Worm (Caenorhabditis elegans) whole organism, L4 larva: ENCODE results near the gene F54C8.7.

ENCODE experiments used
- R02D3.7 ChIP-seq: fragments of 150-350 bp; sonication (generic microtip); optimal IDR thresholded peaks from 3 replicates; lab custom pipeline; 2014; ENCODE audit warnings: missing biosample characterization, missing genetic modification characterization
- ZK337.2 ChIP-seq: fragments of 200-800 bp; sonication (Bioruptor generic); IDR thresholded peaks from 2 replicates; pipeline ENCODE4 v1.3.6; 2022; ENCODE audit warnings: missing genetic modification reagents, missing genetic modification characterization, missing compliant biosample characterization
- aha-1 ChIP-seq: fragments of 150-350 bp; peaks from one replicate; lab custom pipeline; 2014; ENCODE audit warnings: missing biosample characterization, missing genetic modification characterization
- arid-1 ChIP-seq: fragments of 200-800 bp; sonication (Bioruptor generic); conservative IDR thresholded peaks from 2 replicates; pipeline ENCODE4 v1.3.6; 2022; ENCODE audit warnings: missing genetic modification reagents, missing genetic modification characterization, missing compliant biosample characterization
- ceh-20 ChIP-seq: fragments of 200-800 bp; sonication (Bioruptor generic); IDR thresholded peaks from 2 replicates; pipeline ENCODE4 v1.3.6; 2022; ENCODE audit warnings: missing genetic modification reagents, missing genetic modification characterization, missing compliant biosample characterization
- cey-2 ChIP-seq: sonication (generic microtip); optimal IDR thresholded peaks from 3 replicates; lab custom pipeline; 2017; ENCODE audit warnings: missing genetic modification characterization, mild to moderate bottlenecking, missing compliant biosample characterization, antibody characterized with exemption, borderline replicate concordance; ENCODE audit not compliant: insufficient read depth
- daf-12 ChIP-seq: fragments of 150-350 bp; optimal IDR thresholded peaks from 2 replicates; lab custom pipeline; 2014; ENCODE audit warnings: missing biosample characterization, missing genetic modification reagents, missing genetic modification characterization
- daf-16 ChIP-seq, 3 experiments: sonication (generic microtip); optimal IDR thresholded peaks; 2 replicates each; lab custom pipeline; 2016 to 2017; ENCODE audit warnings: missing genetic modification characterization in 3 of 3, missing genetic modification reagents in 3 of 3, mild to moderate bottlenecking in 2 of 3, missing compliant biosample characterization in 2 of 3, missing biosample characterization in 1 of 3, moderate library complexity in 1 of 3
- dmd-6 ChIP-seq: fragments of 200-800 bp; sonication (Bioruptor generic); IDR thresholded peaks from 2 replicates; pipeline ENCODE4 v1.3.6; 2022; ENCODE audit warnings: missing genetic modification reagents, missing genetic modification characterization, missing compliant biosample characterization
- dmd-8 ChIP-seq: fragments of 200-800 bp; sonication (Bioruptor generic); IDR thresholded peaks from 2 replicates; pipeline ENCODE4 v1.3.6; 2022; ENCODE audit warnings: missing genetic modification characterization, missing compliant biosample characterization
- dmd-9 ChIP-seq: fragments of 200-800 bp; sonication (Bioruptor generic); IDR thresholded peaks from 2 replicates; pipeline ENCODE4 v1.3.6; 2022; ENCODE audit warnings: missing genetic modification reagents, missing genetic modification characterization, missing compliant biosample characterization
- dpl-1 ChIP-seq: fragments of 150-350 bp; optimal IDR thresholded peaks from 2 replicates; lab custom pipeline; 2014; ENCODE audit warnings: missing biosample characterization, missing genetic modification reagents, missing genetic modification characterization
- dve-1 ChIP-seq: sonication (generic microtip); optimal IDR thresholded peaks from 2 replicates; lab custom pipeline; 2017; ENCODE audit warnings: antibody characterized with exemption, mild to moderate bottlenecking, missing genetic modification characterization, missing compliant biosample characterization; ENCODE audit not compliant: insufficient read depth
- egl-27 ChIP-seq: sonication (generic microtip); optimal IDR thresholded peaks from 3 replicates; lab custom pipeline; 2017; ENCODE audit warnings: missing biosample characterization, missing genetic modification reagents, missing genetic modification characterization
- egl-43 ChIP-seq: fragments of 200-800 bp; sonication (Bioruptor generic); IDR thresholded peaks from 2 replicates; pipeline ENCODE4 v1.3.6; 2022; ENCODE audit warnings: missing genetic modification reagents, missing genetic modification characterization, missing compliant biosample characterization
- hlh-11 ChIP-seq: fragments of 200-800 bp; sonication (Bioruptor generic); optimal IDR thresholded peaks from 2 replicates; lab custom pipeline; 2018; ENCODE audit warnings: mild to moderate bottlenecking, missing genetic modification characterization, missing compliant biosample characterization
- lin-13 ChIP-seq: fragments of 150-350 bp; optimal IDR thresholded peaks from 2 replicates; lab custom pipeline; 2014; ENCODE audit warnings: missing biosample characterization, missing genetic modification reagents, missing genetic modification characterization
- lin-29 ChIP-seq: fragments of 200-800 bp; sonication (Bioruptor generic); IDR thresholded peaks from 2 replicates; pipeline ENCODE4 v1.3.6; 2022; ENCODE audit warnings: missing genetic modification reagents, missing genetic modification characterization, missing compliant biosample characterization
- lsy-2 ChIP-seq, 2 experiments: fragments of 150-350 bp in 1 of 2; sonication (generic microtip) in 1 of 2; optimal IDR thresholded peaks; 2 replicates each; lab custom pipeline; 2014 to 2017; ENCODE audit warnings: missing biosample characterization in 2 of 2, missing genetic modification characterization in 2 of 2
- madf-9 ChIP-seq: fragments of 200-800 bp; sonication (Bioruptor generic); conservative IDR thresholded peaks from 2 replicates; pipeline ENCODE4 v1.3.6; 2022; ENCODE audit warnings: missing genetic modification reagents, missing genetic modification characterization, missing compliant biosample characterization
- mep-1 ChIP-seq: fragments of 150-350 bp; sonication (generic microtip); optimal IDR thresholded peaks from 3 replicates; lab custom pipeline; 2014; ENCODE audit warnings: missing biosample characterization, missing genetic modification characterization
- mes-2 ChIP-seq: sonication (generic microtip); optimal IDR thresholded peaks from 2 replicates; lab custom pipeline; 2016; ENCODE audit warnings: missing genotype, mild to moderate bottlenecking, missing genetic modification characterization, missing compliant biosample characterization; ENCODE audit not compliant: poor library complexity, severe bottlenecking
- mxl-3 ChIP-seq: fragments of 200-800 bp; sonication (Bioruptor generic); optimal IDR thresholded peaks from 2 replicates; lab custom pipeline; 2018; ENCODE audit warnings: mild to moderate bottlenecking, missing genetic modification characterization, missing compliant biosample characterization
- nhr-11 ChIP-seq: fragments of 150-350 bp; optimal IDR thresholded peaks from 2 replicates; lab custom pipeline; 2014; ENCODE audit warnings: missing biosample characterization, missing genetic modification characterization
- nhr-48 ChIP-seq: sonication (generic microtip); optimal IDR thresholded peaks from 2 replicates; lab custom pipeline; 2016; ENCODE audit warnings: mild to moderate bottlenecking, missing genetic modification characterization, missing compliant biosample characterization
- nhr-6 ChIP-seq: fragments of 150-350 bp; optimal IDR thresholded peaks from 2 replicates; lab custom pipeline; 2014; ENCODE audit warnings: missing biosample characterization, missing genetic modification characterization
- nhr-76 ChIP-seq: fragments of 150-350 bp; optimal IDR thresholded peaks from 2 replicates; lab custom pipeline; 2014; ENCODE audit warnings: missing biosample characterization, missing genetic modification characterization
- pha-4 ChIP-seq, 2 experiments: fragments of 150-350 bp in 1 of 2; fragments of 200-800 bp in 1 of 2; sonication (Bioruptor generic) in 1 of 2; IDR thresholded peaks in 1 of 2; optimal IDR thresholded peaks in 1 of 2; 2 replicates each; pipeline versions ENCODE4 v1.3.6 to Lab custom; 2014 to 2022; ENCODE audit warnings: missing genetic modification characterization in 2 of 2, missing genetic modification reagents in 2 of 2, missing biosample characterization in 1 of 2, missing compliant biosample characterization in 1 of 2
- snpc-1.2 ChIP-seq: fragments of 200-800 bp; sonication (Bioruptor generic); IDR thresholded peaks from 2 replicates; pipeline ENCODE4 v1.3.6; 2022; ENCODE audit warnings: missing genetic modification reagents, missing genetic modification characterization, missing compliant biosample characterization
- tag-97 ChIP-seq: fragments of 200-800 bp; sonication (Bioruptor generic); IDR thresholded peaks from 2 replicates; pipeline ENCODE4 v1.3.6; 2022; ENCODE audit warnings: missing genetic modification characterization, missing compliant biosample characterization
- unc-130 ChIP-seq: sonication (generic microtip); optimal IDR thresholded peaks from 2 replicates; lab custom pipeline; 2016; ENCODE audit warnings: missing genetic modification reagents, missing genetic modification characterization, missing compliant biosample characterization
- unc-39 ChIP-seq: sonication (generic microtip); optimal IDR thresholded peaks from 2 replicates; lab custom pipeline; 2017; ENCODE audit warnings: missing biosample characterization, missing genetic modification characterization
- unc-62 ChIP-seq, 3 experiments: fragments of 150-350 bp in 1 of 3; sonication (generic microtip); optimal IDR thresholded peaks in 2 of 3; peaks in 1 of 3; 1 replicate in 1 of 3; 2 replicates in 2 of 3; lab custom pipeline; 2014 to 2017; ENCODE audit warnings: missing biosample characterization in 3 of 3, missing genetic modification characterization in 3 of 3, missing genetic modification reagents in 3 of 3, missing genotype in 1 of 3
- zip-2 ChIP-seq: fragments of 150-350 bp; optimal IDR thresholded peaks from 2 replicates; lab custom pipeline; 2014; ENCODE audit warnings: missing biosample characterization, missing genetic modification characterization
- ztf-11 ChIP-seq: fragments of 150-350 bp; optimal IDR thresholded peaks from 2 replicates; lab custom pipeline; 2014; ENCODE audit warnings: missing biosample characterization, missing genetic modification characterization

F54C8.7 gene

ce11 chrIII:9497412-9497811 is 43.5 kb upstream of the F54C8.7 start:
- TF ChIP-seq ZK337.2 (no peak), lsy-2 (tag; optimal IDR thresholded peaks at IDR 0.05; lab: Kevin White, UChicago) (no peak)

- TF ChIP-seq lsy-2 (tag; optimal IDR thresholded peaks at IDR 0.05; lab: Kevin White, UChicago) (no peak), aha-1 (peak; percentile 64)
These were observed 42.2 kb upstream of the F54C8.7 start for ce11 chrIII:9496083-9496482.

- TF ChIP-seq dmd-8 (GFP tag; lab: Robert Waterston, UW), result no peak
- peak in 1 of 2 experiments; percentile 97 for TF ChIP-seq unc-62 (GFP tag; optimal IDR thresholded peaks at IDR 0.05 in 1 of 2; lab: Kevin White, UChicago)
- no peak for TF ChIP-seq unc-62 (tag; optimal IDR thresholded peaks at IDR 0.05; lab: Kevin White, UChicago)
- TF ChIP-seq aha-1, result peak; percentile 78
These were observed 40.3 kb upstream of the F54C8.7 start for ce11 chrIII:9494209-9494608.

ce11 chrIII:9490783-9491547 is 37.1 kb upstream of the F54C8.7 start, which contains the start of the genes dars-1 and ctr-9:
Gene dars-1 (minus strand): TSS chrIII:9491215.
Gene ctr-9 (plus strand): TSS chrIII:9491396.
- TF ChIP-seq lsy-2 (tag; optimal IDR thresholded peaks at IDR 0.05; lab: Kevin White, UChicago), result peak in 1 of 2 experiments; percentile 31
- TF ChIP-seq mep-1 (tag; lab: Kevin White, UChicago), result no peak
- TF ChIP-seq egl-43, result no peak
- TF ChIP-seq nhr-11 (tag; lab: Kevin White, UChicago), result no peak
- no peak for TF ChIP-seq lin-29 (GFP tag; lab: Robert Waterston, UW)
- TF ChIP-seq ztf-11 (tag; lab: Kevin White, UChicago), result no peak
- 0 out of 2 replicates have a peak, but pooled peaks have one; percentile 1 for TF ChIP-seq arid-1 (GFP tag; lab: Robert Waterston, UW)
- no peak for TF ChIP-seq dve-1 (tag; lab: Kevin White, UChicago)
- no peak for TF ChIP-seq aha-1
- TF ChIP-seq unc-130 (GFP tag; lab: Kevin White, UChicago), result no peak
- peak; percentile 18 for TF ChIP-seq mes-2 (tag; lab: Kevin White, UChicago)
- peak; percentile 91 for TF ChIP-seq zip-2
- no peak for TF ChIP-seq dmd-9 (GFP tag; lab: Robert Waterston, UW)
- TF ChIP-seq dpl-1, result peak; percentile 43
- no peak for TF ChIP-seq hlh-11 (tag; lab: Kevin White, UChicago)

- TF ChIP-seq snpc-1.2 (GFP tag; lab: Robert Waterston, UW) (no peak), unc-62 (GFP tag; optimal IDR thresholded peaks at IDR 0.05 in 1 of 2; lab: Kevin White, UChicago) (peak in 1 of 2 experiments; percentile 10), unc-62 (tag; optimal IDR thresholded peaks at IDR 0.05; lab: Kevin White, UChicago) (no peak)
These were observed 35.9 kb upstream of the F54C8.7 start for ce11 chrIII:9489798-9490197.

- no peak for TF ChIP-seq pha-4 (GFP tag; IDR thresholded peaks at IDR 0.05; lab: Robert Waterston, UW)
- TF ChIP-seq pha-4 (tag; optimal IDR thresholded peaks at IDR 0.05; lab: Kevin White, UChicago), result no peak
- no peak for TF ChIP-seq dmd-6
- no peak for TF ChIP-seq daf-12 (tag; lab: Kevin White, UChicago)
- no peak for TF ChIP-seq daf-16 (GFP tag; optimal IDR thresholded peaks at IDR 0.05; lab: Kevin White, UChicago)
- TF ChIP-seq daf-16 (tag; optimal IDR thresholded peaks at IDR 0.05; lab: Kevin White, UChicago), result no peak
- no peak for TF ChIP-seq cey-2 (tag; lab: Kevin White, UChicago)
- no peak for TF ChIP-seq R02D3.7 (tag; lab: Kevin White, UChicago)
- TF ChIP-seq nhr-6, result no peak
- no peak for TF ChIP-seq ceh-20 (GFP tag; lab: Robert Waterston, UW)
- TF ChIP-seq nhr-48, result no peak
- TF ChIP-seq tag-97 (GFP tag; lab: Robert Waterston, UW), result no peak
- TF ChIP-seq unc-130 (GFP tag; lab: Kevin White, UChicago), result no peak
- TF ChIP-seq lin-13 (GFP tag; lab: Kevin White, UChicago), result no peak
- no peak for TF ChIP-seq nhr-76 (tag; lab: Kevin White, UChicago)
- no peak for TF ChIP-seq mxl-3
- no peak for TF ChIP-seq madf-9 (GFP tag; lab: Robert Waterston, UW)
- TF ChIP-seq unc-39 (tag; lab: Kevin White, UChicago), result no peak
- TF ChIP-seq egl-27, result no peak
- no peak for TF ChIP-seq mes-2 (tag; lab: Kevin White, UChicago)
- no peak for TF ChIP-seq dmd-9 (GFP tag; lab: Robert Waterston, UW)
- TF ChIP-seq, all 104 proteins: peak for 0
These were observed 34.6 kb upstream of the F54C8.7 start, which contains the start of gene nlp-36 for ce11 chrIII:9488431-9488830. Gene nlp-36 (plus strand): TSS chrIII:9488731.
